Fruit fly (Drosophila melanogaster) whole organism, wandering third instar larva: ENCODE data around the gene Cdep.

Experiments used
- Abd-B ChIP-seq: fragments of >200 bp; optimal IDR thresholded peaks from 2 replicates; lab custom pipeline; 2017; ENCODE audit warnings: missing biosample characterization, missing genetic modification characterization
- CG32264 ChIP-seq: fragments of 200-800 bp; sonication (Bioruptor generic); optimal IDR thresholded peaks from 2 replicates; lab custom pipeline; 2016; ENCODE audit warnings: missing biosample characterization, missing genetic modification characterization
- CG9705 ChIP-seq: fragments of 200-800 bp; sonication (Bioruptor generic); optimal IDR thresholded peaks from 2 replicates; lab custom pipeline; 2018; ENCODE audit warnings: missing biosample characterization, mild to moderate bottlenecking, missing genetic modification characterization
- Dif ChIP-seq: fragments of 200-275, 200-300 bp; sonication (Bioruptor generic); optimal IDR thresholded peaks from 2 replicates; lab custom pipeline; 2018; ENCODE audit warnings: missing biosample characterization, missing genetic modification characterization; ENCODE audit not compliant: partially characterized antibody
- GATAd ChIP-seq: sonication (Bioruptor generic); optimal IDR thresholded peaks from 2 replicates; lab custom pipeline; 2016; ENCODE audit warnings: missing biosample characterization, missing genetic modification characterization
- HLH106 ChIP-seq: fragments of 200-800 bp; optimal IDR thresholded peaks from 3 replicates; lab custom pipeline; 2019; ENCODE audit warnings: missing biosample characterization, mild to moderate bottlenecking, missing genetic modification characterization, moderate library complexity
- Hnf4 ChIP-seq: fragments of 200-800 bp; sonication (Bioruptor generic); optimal IDR thresholded peaks from 2 replicates; lab custom pipeline; 2016; ENCODE audit warnings: missing biosample characterization, mild to moderate bottlenecking, missing genetic modification characterization
- Hr83 ChIP-seq: fragments of 200-300 bp; sonication (Bioruptor generic); optimal IDR thresholded peaks from 2 replicates; lab custom pipeline; 2016; ENCODE audit warnings: missing biosample characterization, mild to moderate bottlenecking, missing genetic modification characterization, moderate library complexity; ENCODE audit not compliant: poor library complexity, severe bottlenecking
- Jra ChIP-seq: sonication (Bioruptor generic); optimal IDR thresholded peaks from 2 replicates; lab custom pipeline; 2016; ENCODE audit warnings: missing biosample characterization, missing genetic modification characterization
- Myc ChIP-seq: fragments of >200 bp; optimal IDR thresholded peaks from 2 replicates; lab custom pipeline; 2017
- N ChIP-seq: fragments of >200 bp; optimal IDR thresholded peaks from 2 replicates; lab custom pipeline; 2018; ENCODE audit warnings: missing biosample characterization, missing external identifiers, missing genetic modification characterization
- OdsH ChIP-seq: fragments of 200-800 bp; sonication (Bioruptor generic); optimal IDR thresholded peaks from 2 replicates; lab custom pipeline; 2016; ENCODE audit warnings: missing biosample characterization, mild to moderate bottlenecking, missing genetic modification characterization
- Rel ChIP-seq, 2 experiments: fragments of 200-800 bp; sonication (Bioruptor generic) in 1 of 2; optimal IDR thresholded peaks; 2 replicates in 1 of 2; 3 replicates in 1 of 2; lab custom pipeline; 2016 to 2019; ENCODE audit warnings: mild to moderate bottlenecking in 2 of 2, missing biosample characterization in 2 of 2, missing genetic modification characterization in 2 of 2, moderate library complexity in 1 of 2
- Sp1 ChIP-seq: fragments of 200-800 bp; sonication (Bioruptor generic); optimal IDR thresholded peaks from 3 replicates; lab custom pipeline; 2019; ENCODE audit warnings: missing biosample characterization, mild to moderate bottlenecking, missing genetic modification characterization, moderate library complexity
- Vsx2 ChIP-seq: fragments of 200-300, 225-300 bp; sonication (Bioruptor generic); optimal IDR thresholded peaks from 2 replicates; lab custom pipeline; 2018; ENCODE audit warnings: missing biosample characterization, missing genetic modification characterization; ENCODE audit not compliant: partially characterized antibody
- br ChIP-seq: fragments of 200-800 bp; sonication (Bioruptor generic); optimal IDR thresholded peaks from 2 replicates; lab custom pipeline; 2016; ENCODE audit warnings: missing biosample characterization, missing genetic modification characterization
- brk ChIP-seq: fragments of 200-800 bp; sonication (Bioruptor generic); optimal IDR thresholded peaks from 2 replicates; lab custom pipeline; 2016; ENCODE audit warnings: missing biosample characterization, mild to moderate bottlenecking, missing genetic modification characterization
- dl ChIP-seq, 2 experiments: fragments of 175-275, 200-275 bp in 1 of 2; fragments of 200-275 bp in 1 of 2; sonication (Bioruptor generic); optimal IDR thresholded peaks; lab custom pipeline; 2018; ENCODE audit warnings: mild to moderate bottlenecking in 2 of 2, missing biosample characterization in 2 of 2, missing genetic modification characterization in 2 of 2, moderate library complexity in 2 of 2; ENCODE audit not compliant: partially characterized antibody in 2 of 2, insufficient read depth in 1 of 2
- dmrt93B ChIP-seq: fragments of 200-800 bp; sonication (Bioruptor generic); optimal IDR thresholded peaks from 2 replicates; lab custom pipeline; 2018; ENCODE audit warnings: missing biosample characterization, mild to moderate bottlenecking, missing genetic modification characterization
- ey ChIP-seq: fragments of 200-800 bp; sonication (Bioruptor generic); optimal IDR thresholded peaks from 2 replicates; lab custom pipeline; 2016; ENCODE audit warnings: missing biosample characterization, missing genetic modification characterization
- foxo ChIP-seq, 2 experiments: fragments of 200-800 bp; sonication (Bioruptor generic); optimal IDR thresholded peaks; 2 replicates in 1 of 2; 3 replicates in 1 of 2; lab custom pipeline; 2016 to 2017; ENCODE audit warnings: missing biosample characterization in 2 of 2, missing genetic modification characterization in 2 of 2
- fru ChIP-seq: fragments of 200-800 bp; sonication (Bioruptor generic); optimal IDR thresholded peaks from 3 replicates; lab custom pipeline; 2016; ENCODE audit warnings: missing biosample characterization, mild to moderate bottlenecking, missing genetic modification characterization
- h ChIP-seq: fragments of 200-800 bp; sonication (Bioruptor generic); optimal IDR thresholded peaks from 3 replicates; lab custom pipeline; 2016; ENCODE audit warnings: missing biosample characterization, mild to moderate bottlenecking, missing genetic modification characterization
- jim ChIP-seq: fragments of 175-275, 200-325 bp; sonication (Bioruptor generic); optimal IDR thresholded peaks from 2 replicates; lab custom pipeline; 2016; ENCODE audit warnings: missing biosample characterization, mild to moderate bottlenecking, missing genetic modification characterization
- psq ChIP-seq: fragments of 200-800 bp; sonication (Bioruptor generic); optimal IDR thresholded peaks from 3 replicates; lab custom pipeline; 2017; ENCODE audit warnings: missing biosample characterization, mild to moderate bottlenecking, missing genetic modification characterization, moderate library complexity
- rgr ChIP-seq: fragments of 200-800 bp; sonication (Bioruptor generic); optimal IDR thresholded peaks from 3 replicates; lab custom pipeline; 2016; ENCODE audit warnings: missing biosample characterization, mild to moderate bottlenecking, missing genetic modification characterization
- usp ChIP-seq: fragments of >200 bp; optimal IDR thresholded peaks from 2 replicates; lab custom pipeline; 2017; ENCODE audit warnings: missing biosample characterization, missing genetic modification characterization
- woc ChIP-seq: sonication (Bioruptor generic); optimal IDR thresholded peaks from 2 replicates; lab custom pipeline; 2016; ENCODE audit warnings: missing biosample characterization, mild to moderate bottlenecking, missing genetic modification characterization

Gene Cdep

dm6 chr3R:4910365-4910810, at the start of gene Cdep:
TSS of gene Cdep (plus strand) at chr3R:4910552.
- TF ChIP-seq foxo (GFP tag; optimal IDR thresholded peaks at IDR 0.05; lab: Kevin White, UChicago): peak in 1 of 2 experiments; percentile 37
- peak; percentile 43 for TF ChIP-seq br (GFP tag; lab: Kevin White, UChicago)
- TF ChIP-seq Hnf4: peak; percentile 45
- TF ChIP-seq psq (GFP tag; lab: Kevin White, UChicago): no peak
- peak; percentile 52 for TF ChIP-seq Sp1
- TF ChIP-seq jim: no peak
- peak; percentile 31 for TF ChIP-seq HLH106
- peak; percentile 18 for TF ChIP-seq woc (GFP tag; lab: Kevin White, UChicago)
- peak; percentile 39 for TF ChIP-seq Dif (GFP tag; lab: Kevin White, UChicago)
- peak; percentile 18 for TF ChIP-seq dmrt93B (GFP tag; lab: Kevin White, UChicago)
- peak; percentile 65 for TF ChIP-seq brk (GFP tag; lab: Kevin White, UChicago)
- TF ChIP-seq Hr83 (GFP tag; lab: Kevin White, UChicago): peak; percentile 72
- peak; percentile 17 for TF ChIP-seq Jra (GFP tag; lab: Kevin White, UChicago)
- no peak for TF ChIP-seq Rel (GFP tag; optimal IDR thresholded peaks at IDR 0.05; lab: Kevin White, UChicago)
- TF ChIP-seq Rel (tag; optimal IDR thresholded peaks at IDR 0.05; lab: Kevin White, UChicago): peak; percentile 98
- TF ChIP-seq usp (GFP tag; lab: Kevin White, UChicago): no peak
- peak; percentile 6 for TF ChIP-seq h (GFP tag; lab: Kevin White, UChicago)
- TF ChIP-seq N: no peak

DNA sequence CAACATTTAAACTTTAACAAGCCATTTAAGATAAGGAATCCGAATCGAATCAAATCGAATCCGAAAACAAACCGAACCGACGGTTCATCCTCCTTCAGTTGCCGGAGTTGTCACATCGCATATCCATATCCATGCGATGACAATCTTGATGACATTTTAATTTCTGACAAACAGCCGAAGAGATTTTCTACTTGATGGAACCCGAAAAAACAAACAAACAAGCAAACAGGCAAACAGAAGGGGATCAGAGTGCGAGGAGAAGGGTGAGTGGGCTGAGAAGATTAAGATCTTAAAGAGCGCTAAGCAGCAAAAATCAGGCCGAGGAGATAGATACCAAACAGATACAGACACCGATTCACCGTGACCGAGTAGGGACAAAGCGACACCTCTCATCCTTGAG, 49.2 kb upstream of the Cdep start:
- TF ChIP-seq OdsH (GFP tag; lab: Kevin White, UChicago) (no peak), psq (GFP tag; lab: Kevin White, UChicago) (no peak), ey (GFP tag; lab: Kevin White, UChicago) (no peak), GATAd (GFP tag; lab: Kevin White, UChicago) (no peak), brk (GFP tag; lab: Kevin White, UChicago) (no peak), Jra (GFP tag; lab: Kevin White, UChicago) (no peak), Hr83 (GFP tag; lab: Kevin White, UChicago) (no peak), rgr (GFP tag; lab: Kevin White, UChicago) (no peak), CG32264 (GFP tag; lab: Kevin White, UChicago) (no peak), Hnf4 (no peak), dmrt93B (GFP tag; lab: Kevin White, UChicago) (no peak), Vsx2 (GFP tag; lab: Kevin White, UChicago) (no peak), dl (GFP tag; optimal IDR thresholded peaks at IDR 0.05; lab: Kevin White, UChicago; ENCODE audit: insufficient read depth in 1 of 2, partially characterized antibody in 2 of 2) (no peak), N (no peak), Sp1 (no peak)

DNA sequence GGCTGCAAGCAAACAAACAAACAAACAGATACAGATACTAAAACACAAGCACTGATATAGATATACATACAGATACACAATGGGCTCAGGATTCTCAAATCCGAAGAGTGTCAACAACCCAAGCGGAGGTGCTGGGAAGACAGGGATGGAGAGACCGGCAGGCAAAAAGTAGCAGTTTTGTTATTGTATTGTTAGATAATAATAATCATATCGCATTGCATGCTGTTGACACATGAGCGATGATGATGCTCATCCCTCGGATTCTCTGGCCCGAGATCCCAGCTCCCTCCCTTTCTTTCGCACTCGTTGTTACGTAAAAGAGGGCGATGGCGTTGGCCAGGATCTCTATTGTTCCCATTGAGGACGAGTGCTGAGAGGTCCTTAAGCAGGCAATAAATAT, 46.5 kb upstream of the Cdep start:
- no peak for TF ChIP-seq foxo (GFP tag; optimal IDR thresholded peaks at IDR 0.05; lab: Kevin White, UChicago)
- no peak for TF ChIP-seq rgr (GFP tag; lab: Kevin White, UChicago)
- TF ChIP-seq Myc (lab: Kevin White, UChicago): no peak
- no peak for TF ChIP-seq CG32264 (GFP tag; lab: Kevin White, UChicago)
- TF ChIP-seq woc (GFP tag; lab: Kevin White, UChicago): no peak
- TF ChIP-seq, all 38 proteins: peak for 0

DNA sequence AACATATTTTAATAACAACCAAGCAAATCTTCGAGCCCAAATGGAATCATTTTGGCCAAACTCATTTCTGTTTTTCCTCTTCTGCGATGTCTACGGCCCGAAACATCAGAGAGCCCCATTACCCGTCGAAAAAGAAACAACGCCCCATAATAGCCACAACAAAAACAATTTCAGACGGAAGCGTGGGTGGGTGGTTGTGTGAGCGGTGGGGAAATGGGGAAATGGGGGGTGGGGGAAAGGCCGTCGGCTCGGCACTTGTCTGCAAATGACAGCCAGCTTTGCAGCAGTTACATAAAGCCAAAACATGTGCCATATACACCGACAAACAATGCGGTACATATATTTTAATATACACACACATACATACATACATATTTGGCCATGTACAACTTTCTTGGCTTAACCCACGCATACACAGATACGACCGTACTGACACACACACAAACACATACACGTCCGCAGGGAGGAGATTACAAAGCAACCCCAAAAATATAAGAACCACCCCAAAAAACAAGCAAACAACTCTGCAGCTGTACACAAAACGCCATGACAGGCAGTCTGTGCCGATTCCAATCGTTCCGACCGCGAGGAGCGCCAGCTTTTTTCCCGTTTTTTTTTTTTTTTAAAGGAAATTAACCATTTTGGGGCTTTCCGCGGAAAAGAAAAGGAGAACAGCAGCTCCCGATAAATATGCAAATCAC, 45.3 kb upstream of the Cdep start:
- no peak for TF ChIP-seq CG9705 (GFP tag; lab: Kevin White, UChicago)
- TF ChIP-seq foxo (GFP tag; optimal IDR thresholded peaks at IDR 0.05; lab: Kevin White, UChicago): no peak
- TF ChIP-seq Dif (GFP tag; lab: Kevin White, UChicago): no peak
- no peak for TF ChIP-seq Abd-B (GFP tag; lab: Kevin White, UChicago)
- TF ChIP-seq fru (GFP tag; lab: Kevin White, UChicago): no peak
- no peak for TF ChIP-seq CG32264 (GFP tag; lab: Kevin White, UChicago)
- TF ChIP-seq ey (GFP tag; lab: Kevin White, UChicago): no peak
- no peak for TF ChIP-seq Hnf4
- no peak for TF ChIP-seq Vsx2 (GFP tag; lab: Kevin White, UChicago)
